Worm (Caenorhabditis elegans): ENCODE data around the gene tba-8.

tba-8 gene

ce11 chrX:9410747-9411146, 47.4 kb downstream of the tba-8 start:
- TF ChIP-seq dao-5 (tag; optimal IDR thresholded peaks at IDR 0.05), result no peak
- no peak for TF ChIP-seq him-1 (tag; optimal IDR thresholded peaks at IDR 0.05)
- TF ChIP-seq W03F9.2 (tag; optimal IDR thresholded peaks at IDR 0.05), result no peak

DNA sequence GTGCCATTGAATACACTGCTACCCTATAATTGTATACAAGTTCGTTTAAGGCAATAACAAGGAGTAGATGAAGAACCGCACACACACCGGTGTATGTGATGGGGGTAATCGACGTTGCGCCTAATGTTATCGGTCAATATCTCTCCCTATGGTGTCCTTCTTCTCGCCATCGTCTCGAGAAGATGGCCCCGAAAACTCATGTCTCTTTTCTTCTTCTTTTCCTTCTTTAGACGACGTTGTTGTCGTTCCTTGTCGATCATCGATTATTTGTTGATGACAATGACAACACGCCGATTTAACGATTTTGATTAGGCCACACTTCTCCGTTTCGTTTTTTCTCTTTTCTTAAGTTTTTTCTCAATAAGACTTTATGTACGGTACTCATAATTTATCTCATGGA, 49.0 kb downstream of the tba-8 start:
- no peak for TF ChIP-seq W03F9.2 (tag; optimal IDR thresholded peaks at IDR 0.05)
- TF ChIP-seq dao-5 (tag; optimal IDR thresholded peaks at IDR 0.05), result no peak
- TF ChIP-seq him-1 (tag; optimal IDR thresholded peaks at IDR 0.05), result no peak

DNA sequence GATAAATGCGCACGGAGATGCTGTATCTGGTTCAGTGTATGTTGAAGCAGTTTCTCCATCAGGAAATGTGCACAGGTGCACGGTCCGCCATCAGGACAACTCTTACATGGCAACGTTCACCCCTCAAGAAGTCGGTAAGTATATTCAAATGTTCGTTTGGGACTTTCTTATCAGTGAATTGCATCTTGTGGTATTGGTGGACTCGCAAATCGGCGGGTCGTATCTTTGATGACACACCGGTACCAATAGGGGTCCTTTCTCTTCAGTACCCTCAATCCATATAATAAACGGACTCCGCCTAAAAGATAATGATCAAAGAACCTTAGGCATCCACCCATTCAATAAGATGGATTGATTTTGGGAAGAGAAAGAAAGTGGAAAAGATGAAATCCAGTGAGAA, 52.2 kb downstream of the tba-8 start:
- TF ChIP-seq dao-5 (tag; optimal IDR thresholded peaks at IDR 0.05) (no peak), him-1 (tag; optimal IDR thresholded peaks at IDR 0.05) (no peak), W03F9.2 (tag; optimal IDR thresholded peaks at IDR 0.05) (no peak)

Measured in whole organism, L4/young adult.